Fruit fly (Drosophila melanogaster): Measurements from ENCODE around the gene Trs20.

Gene Trs20

DNA sequence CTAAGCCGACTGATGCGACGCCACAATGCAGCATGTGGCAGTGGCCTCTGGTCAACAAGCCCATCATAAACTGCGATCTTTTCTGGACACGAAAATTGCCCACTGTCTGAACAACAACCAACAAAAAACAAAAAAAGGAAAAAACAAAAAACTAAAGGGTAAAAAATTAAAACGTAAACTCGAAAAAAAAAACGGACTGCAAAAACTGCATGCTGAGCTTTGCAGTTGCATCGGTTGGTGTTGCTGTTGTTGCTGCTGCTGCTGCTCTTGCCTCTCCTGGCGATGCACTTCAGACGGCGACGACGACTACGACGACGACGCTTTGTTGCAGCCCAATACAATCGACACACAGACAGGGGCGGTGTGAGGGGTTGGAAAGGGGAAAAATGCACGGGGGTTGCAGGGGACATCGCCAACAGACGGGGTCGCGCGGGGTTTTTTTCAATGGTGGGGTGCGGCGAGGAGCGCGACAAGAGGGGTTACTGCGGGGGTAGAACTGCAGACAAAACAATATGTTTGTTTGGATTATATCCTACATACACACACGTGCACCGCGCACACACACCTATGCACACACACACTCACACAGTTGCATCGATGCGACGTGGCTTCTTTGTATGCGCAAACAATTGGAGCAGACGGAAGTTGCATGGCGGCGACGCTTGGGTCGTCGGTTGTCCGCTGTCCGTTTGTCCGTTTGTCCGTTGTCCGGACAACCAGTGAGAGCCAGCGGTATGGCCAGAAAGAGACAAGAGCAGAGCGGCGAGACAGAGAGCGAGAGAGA is 42.6 kb upstream of the Trs20 start:
- no peak for TF ChIP-seq CrebA (GFP tag; optimal IDR thresholded peaks at IDR 0.05; ENCODE audit: borderline replicate concordance)
- TF ChIP-seq sv (GFP tag; optimal IDR thresholded peaks at IDR 0.05): no peak
- TF ChIP-seq lola (GFP tag; optimal IDR thresholded peaks at IDR 0.05): no peak
- no peak for TF ChIP-seq N (GFP tag; optimal IDR thresholded peaks at IDR 0.05)
- no peak for TF ChIP-seq ey (GFP tag; optimal IDR thresholded peaks at IDR 0.05)
- TF ChIP-seq dl (GFP tag; optimal IDR thresholded peaks at IDR 0.05; ENCODE audit: insufficient read depth in 1 of 2, partially characterized antibody in 2 of 2): peak in 1 of 2 experiments; percentile 23
- TF ChIP-seq OdsH (GFP tag; optimal IDR thresholded peaks at IDR 0.05): no peak
- TF ChIP-seq Vsx2 (GFP tag; optimal IDR thresholded peaks at IDR 0.05; ENCODE audit: partially characterized antibody): no peak
- no peak for TF ChIP-seq dmrt93B (GFP tag; optimal IDR thresholded peaks at IDR 0.05)
- TF ChIP-seq Dif (GFP tag; optimal IDR thresholded peaks at IDR 0.05; ENCODE audit: partially characterized antibody): peak; percentile 53
- TF ChIP-seq Hr78 (GFP tag; optimal IDR thresholded peaks at IDR 0.05): no peak
- no peak for TF ChIP-seq GATAd (GFP tag; optimal IDR thresholded peaks at IDR 0.05)
- TF ChIP-seq woc (GFP tag; optimal IDR thresholded peaks at IDR 0.05): no peak
- no peak for TF ChIP-seq usp (GFP tag; optimal IDR thresholded peaks at IDR 0.05)
- peak; percentile 25 for TF ChIP-seq rgr (GFP tag; optimal IDR thresholded peaks at IDR 0.05)
- peak; percentile 39 for TF ChIP-seq brk (GFP tag; optimal IDR thresholded peaks at IDR 0.05)
- no peak for TF ChIP-seq dsf (GFP tag; optimal IDR thresholded peaks at IDR 0.05; ENCODE audit: borderline replicate concordance)
- TF ChIP-seq foxo (GFP tag; optimal IDR thresholded peaks at IDR 0.05): no peak
- no peak for TF ChIP-seq Hr83 (GFP tag; optimal IDR thresholded peaks at IDR 0.05; ENCODE audit: poor library complexity, severe bottlenecking)
- no peak for TF ChIP-seq Myc (optimal IDR thresholded peaks at IDR 0.05)
- no peak for TF ChIP-seq Dfd (GFP tag; optimal IDR thresholded peaks at IDR 0.05)
- TF ChIP-seq Hnf4 (GFP tag; optimal IDR thresholded peaks at IDR 0.05): no peak
- TF ChIP-seq br (GFP tag; optimal IDR thresholded peaks at IDR 0.05): no peak
- TF ChIP-seq jim (GFP tag; optimal IDR thresholded peaks at IDR 0.05): no peak
- TF ChIP-seq fru (GFP tag; optimal IDR thresholded peaks at IDR 0.05): no peak
- TF ChIP-seq CG9705 (GFP tag; optimal IDR thresholded peaks at IDR 0.05): no peak
- TF ChIP-seq Jra (GFP tag; optimal IDR thresholded peaks at IDR 0.05): no peak
- no peak for TF ChIP-seq pan (optimal IDR thresholded peaks at IDR 0.05)
- no peak for TF ChIP-seq tai (GFP tag; optimal IDR thresholded peaks at IDR 0.05)
- no peak for TF ChIP-seq Rel (GFP tag; optimal IDR thresholded peaks at IDR 0.05)
- no peak for TF ChIP-seq Rel (tag; optimal IDR thresholded peaks at IDR 0.05)
- TF ChIP-seq CG32264 (GFP tag; optimal IDR thresholded peaks at IDR 0.05): no peak
- TF ChIP-seq Sp1 (GFP tag; optimal IDR thresholded peaks at IDR 0.05): peak; percentile 31
- TF ChIP-seq sage (GFP tag; optimal IDR thresholded peaks at IDR 0.05): no peak
- no peak for TF ChIP-seq h (GFP tag; optimal IDR thresholded peaks at IDR 0.05)
- no peak for TF ChIP-seq Mio (GFP tag; optimal IDR thresholded peaks at IDR 0.05)
- peak; percentile 55 for TF ChIP-seq psq (GFP tag; optimal IDR thresholded peaks at IDR 0.05)
- TF ChIP-seq Abd-B (GFP tag; optimal IDR thresholded peaks at IDR 0.05): no peak
- TF ChIP-seq HLH106 (tag; optimal IDR thresholded peaks at IDR 0.05): no peak

DNA sequence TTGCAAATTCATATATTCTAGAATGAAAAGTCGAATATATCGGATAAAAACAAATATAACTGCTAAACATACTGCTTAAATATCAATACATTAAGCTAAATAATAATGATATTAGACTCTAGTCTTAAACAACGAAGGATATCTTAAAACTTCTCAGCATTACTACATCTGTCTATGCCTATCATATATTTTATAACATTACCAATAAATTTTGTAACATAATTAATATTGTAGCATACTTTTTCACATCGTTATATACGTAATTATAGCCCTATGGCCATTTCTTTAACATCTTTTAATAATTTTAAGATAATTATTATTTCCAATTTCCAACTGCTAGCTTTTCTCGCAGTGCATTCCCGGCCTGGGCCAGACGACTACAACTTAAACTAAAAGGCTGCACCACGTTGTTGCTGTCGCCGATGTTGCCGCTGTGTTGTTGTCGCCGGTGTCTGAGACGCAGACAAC is 41.4 kb upstream of the Trs20 start:
- TF ChIP-seq lola (GFP tag; optimal IDR thresholded peaks at IDR 0.05) (no peak), Rel (GFP tag; optimal IDR thresholded peaks at IDR 0.05) (peak; percentile 19), Rel (tag; optimal IDR thresholded peaks at IDR 0.05) (no peak), Hnf4 (GFP tag; optimal IDR thresholded peaks at IDR 0.05) (peak; percentile 31), br (GFP tag; optimal IDR thresholded peaks at IDR 0.05) (peak; percentile 10), dmrt93B (GFP tag; optimal IDR thresholded peaks at IDR 0.05) (peak; percentile 58), h (GFP tag; optimal IDR thresholded peaks at IDR 0.05) (peak; percentile 53), foxo (GFP tag; optimal IDR thresholded peaks at IDR 0.05) (peak in 1 of 2 experiments; percentile 73), rgr (GFP tag; optimal IDR thresholded peaks at IDR 0.05) (peak; percentile 77), ey (GFP tag; optimal IDR thresholded peaks at IDR 0.05) (peak; percentile 53), Sp1 (GFP tag; optimal IDR thresholded peaks at IDR 0.05) (peak; percentile 82), Mio (GFP tag; optimal IDR thresholded peaks at IDR 0.05) (no peak), woc (GFP tag; optimal IDR thresholded peaks at IDR 0.05) (peak; percentile 10), fru (GFP tag; optimal IDR thresholded peaks at IDR 0.05) (peak; percentile 63), dl (GFP tag; optimal IDR thresholded peaks at IDR 0.05; ENCODE audit: insufficient read depth in 1 of 2, partially characterized antibody in 2 of 2) (no peak), psq (GFP tag; optimal IDR thresholded peaks at IDR 0.05) (peak; percentile 71), brk (GFP tag; optimal IDR thresholded peaks at IDR 0.05) (peak; percentile 43), Dif (GFP tag; optimal IDR thresholded peaks at IDR 0.05; ENCODE audit: partially characterized antibody) (no peak), OdsH (GFP tag; optimal IDR thresholded peaks at IDR 0.05) (peak; percentile 70), HLH106 (tag; optimal IDR thresholded peaks at IDR 0.05) (peak; percentile 48)

Measured in whole organism, wandering third instar larva.